Fruit fly (Drosophila melanogaster) whole organism, embryonic: Measurements from ENCODE around the gene ZnT77C.

ENCODE experiments used
- ATbp ChIP-seq: fragments of 200-800 bp; sonication (Bioruptor generic); optimal IDR thresholded peaks from 2 replicates; lab custom pipeline; 2017; ENCODE audit warnings: missing biosample characterization, mild to moderate bottlenecking, missing genetic modification characterization, missing genetic modification reagents
- B-H1 ChIP-seq: fragments of 200-800 bp; sonication (Bioruptor generic); IDR thresholded peaks from 3 replicates; pipeline ENCODE4 v1.3.6; 2022; ENCODE audit warnings: missing biosample characterization, missing genetic modification characterization
- BEAF-32 ChIP-seq: fragments of 200-800 bp; sonication (Bioruptor generic); optimal IDR thresholded peaks from 3 replicates; lab custom pipeline; 2017; ENCODE audit warnings: missing biosample characterization, missing genetic modification characterization, mild to moderate bottlenecking, moderate library complexity, missing genetic modification reagents
- Bdp1 ChIP-seq: fragments of 200-800 bp; sonication (Bioruptor generic); optimal IDR thresholded peaks from 3 replicates; lab custom pipeline; 2016; ENCODE audit warnings: missing biosample characterization, missing genetic modification characterization
- CG11247 ChIP-seq: fragments of 200-800 bp; sonication (Bioruptor generic); IDR thresholded peaks from 2 replicates; pipeline ENCODE4 v1.3.6; 2022; ENCODE audit warnings: missing biosample characterization, missing genetic modification characterization
- CG15073 ChIP-seq: fragments of 200-800 bp; sonication (Bioruptor generic); optimal IDR thresholded peaks from 2 replicates; lab custom pipeline; 2016; ENCODE audit warnings: missing biosample characterization, missing genetic modification characterization
- CG15269 ChIP-seq: fragments of 200-800 bp; sonication (Bioruptor generic); optimal IDR thresholded peaks from 2 replicates; lab custom pipeline; 2018; ENCODE audit warnings: missing biosample characterization, mild to moderate bottlenecking, missing genetic modification characterization, moderate library complexity
- CG17186 ChIP-seq: fragments of 200-800 bp; sonication (Bioruptor generic); optimal IDR thresholded peaks from 3 replicates; lab custom pipeline; 2017; ENCODE audit warnings: missing biosample characterization, missing genetic modification reagents, missing genetic modification characterization
- CG17385 ChIP-seq: fragments of 200-800 bp; sonication (Bioruptor generic); optimal IDR thresholded peaks from 3 replicates; lab custom pipeline; 2018; ENCODE audit warnings: missing biosample characterization, mild to moderate bottlenecking, missing genetic modification characterization
- CG1792 ChIP-seq: fragments of 200-800 bp; sonication (Bioruptor generic); optimal IDR thresholded peaks from 2 replicates; lab custom pipeline; 2016; ENCODE audit warnings: missing biosample characterization, missing genetic modification characterization
- CG18262 ChIP-seq: fragments of 200-800 bp; optimal IDR thresholded peaks from 3 replicates; lab custom pipeline; 2019; ENCODE audit warnings: missing biosample characterization, mild to moderate bottlenecking, missing genetic modification characterization, moderate library complexity
- CG2202 ChIP-seq: fragments of 200-800 bp; sonication (Bioruptor generic); optimal IDR thresholded peaks from 2 replicates; lab custom pipeline; 2018; ENCODE audit warnings: missing biosample characterization, mild to moderate bottlenecking, missing genetic modification characterization
- CG30403 ChIP-seq: fragments of 200-800 bp; sonication (Bioruptor generic); optimal IDR thresholded peaks from 3 replicates; lab custom pipeline; 2016; ENCODE audit warnings: missing biosample characterization, missing genetic modification characterization
- CG4404 ChIP-seq: fragments of 200-800 bp; sonication (Bioruptor generic); IDR thresholded peaks from 2 replicates; pipeline ENCODE4 v1.3.6; 2022; ENCODE audit warnings: missing biosample characterization, missing genetic modification characterization
- CG4617 ChIP-seq: fragments of 200-800 bp; sonication (Bioruptor generic); optimal IDR thresholded peaks from 3 replicates; lab custom pipeline; 2016; ENCODE audit warnings: missing biosample characterization, missing genetic modification characterization, borderline replicate concordance
- CG5180 ChIP-seq: fragments of 200-800 bp; sonication (Bioruptor generic); optimal IDR thresholded peaks from 3 replicates; lab custom pipeline; 2017; ENCODE audit warnings: missing biosample characterization, missing genetic modification characterization, mild to moderate bottlenecking, moderate library complexity, missing genetic modification reagents
- CG6813 ChIP-seq: fragments of 200-800 bp; sonication (Bioruptor generic); optimal IDR thresholded peaks from 2 replicates; lab custom pipeline; 2017; ENCODE audit warnings: missing biosample characterization, missing genetic modification characterization, mild to moderate bottlenecking, moderate library complexity, missing genetic modification reagents
- CG6854 ChIP-seq: fragments of 200-800 bp; sonication (Bioruptor generic); optimal IDR thresholded peaks from 3 replicates; lab custom pipeline; 2017; ENCODE audit warnings: missing biosample characterization, mild to moderate bottlenecking, missing genetic modification characterization
- CG9876 ChIP-seq: fragments of 200-800 bp; sonication (Bioruptor generic); optimal IDR thresholded peaks from 2 replicates; lab custom pipeline; 2016; ENCODE audit warnings: missing biosample characterization, missing genetic modification characterization
- CkIIα-i1 ChIP-seq: fragments of 200-800 bp; sonication (Bioruptor generic); IDR thresholded peaks from 2 replicates; pipeline ENCODE4 v1.3.6; 2022; ENCODE audit warnings: missing biosample characterization, missing genetic modification characterization
- CoRest ChIP-seq: fragments of 200-800 bp; sonication (Bioruptor generic); optimal IDR thresholded peaks from 3 replicates; lab custom pipeline; 2018; ENCODE audit warnings: missing biosample characterization, mild to moderate bottlenecking, missing genetic modification characterization, moderate library complexity
- Dad ChIP-seq: fragments of 200-800 bp; sonication (Bioruptor generic); optimal IDR thresholded peaks from 3 replicates; lab custom pipeline; 2016; ENCODE audit warnings: missing biosample characterization, missing genetic modification characterization
- Dek ChIP-seq: fragments of 200-800 bp; sonication (Bioruptor generic); optimal IDR thresholded peaks from 3 replicates; lab custom pipeline; 2019; ENCODE audit warnings: missing biosample characterization, mild to moderate bottlenecking, missing genetic modification characterization, moderate library complexity
- ERR ChIP-seq: fragments of 200-800 bp; sonication (Bioruptor generic); optimal IDR thresholded peaks from 2 replicates; lab custom pipeline; 2016; ENCODE audit warnings: missing biosample characterization, missing genetic modification characterization
- Hmr ChIP-seq: fragments of 200-800 bp; sonication (Bioruptor generic); optimal IDR thresholded peaks from 3 replicates; lab custom pipeline; 2017; ENCODE audit warnings: mild to moderate bottlenecking, missing biosample characterization, missing genetic modification reagents, missing genetic modification characterization
- Hsf ChIP-seq: fragments of 200-800 bp; sonication (Bioruptor generic); optimal IDR thresholded peaks from 3 replicates; lab custom pipeline; 2016; ENCODE audit warnings: missing biosample characterization, missing genetic modification characterization
- Mad ChIP-seq: fragments of 200-800 bp; sonication (Bioruptor generic); optimal IDR thresholded peaks from 2 replicates; lab custom pipeline; 2016; ENCODE audit warnings: missing biosample characterization, missing genetic modification characterization
- Med ChIP-seq: fragments of 200-800 bp; sonication (Bioruptor generic); peaks from one replicate; lab custom pipeline; 2016; ENCODE audit warnings: missing biosample characterization, missing genetic modification characterization, mild to moderate bottlenecking, inconsistent platforms, moderate library complexity
- Neu2 ChIP-seq: fragments of 200-800 bp; sonication (Bioruptor generic); optimal IDR thresholded peaks from 3 replicates; lab custom pipeline; 2016; ENCODE audit warnings: missing biosample characterization, missing genetic modification characterization, borderline replicate concordance
- Nf-YB ChIP-seq: fragments of 200-800 bp; sonication (Bioruptor generic); optimal IDR thresholded peaks from 3 replicates; lab custom pipeline; 2019; ENCODE audit warnings: missing biosample characterization, mild to moderate bottlenecking, missing genetic modification characterization, moderate library complexity
- Rfx ChIP-seq: fragments of 200-800 bp; sonication (Bioruptor generic); IDR thresholded peaks from 2 replicates; pipeline ENCODE4 v1.3.6; 2022; ENCODE audit warnings: missing biosample characterization, missing genetic modification characterization
- Sry-δ ChIP-seq: fragments of 200-800 bp; sonication (Bioruptor generic); optimal IDR thresholded peaks from 2 replicates; lab custom pipeline; 2016; ENCODE audit warnings: missing biosample characterization, missing genetic modification characterization
- Usf ChIP-seq: fragments of 200-800 bp; sonication (Bioruptor generic); optimal IDR thresholded peaks from 2 replicates; lab custom pipeline; 2017; ENCODE audit warnings: missing genotype, missing biosample characterization, missing genetic modification characterization
- YL-1 ChIP-seq: fragments of 200-800 bp; sonication (Bioruptor generic); optimal IDR thresholded peaks from 3 replicates; lab custom pipeline; 2017; ENCODE audit warnings: missing biosample characterization, mild to moderate bottlenecking, missing genetic modification characterization
- bigmax ChIP-seq: fragments of 200-800 bp; sonication (Bioruptor generic); optimal IDR thresholded peaks from 2 replicates; lab custom pipeline; 2018; ENCODE audit warnings: missing biosample characterization, mild to moderate bottlenecking, missing genetic modification characterization
- cas ChIP-seq: fragments of 200-800 bp; sonication (Bioruptor generic); IDR thresholded peaks from 2 replicates; pipeline ENCODE4 v1.3.6; 2022; ENCODE audit warnings: missing biosample characterization, missing genetic modification characterization
- en ChIP-seq: fragments of 200-800 bp; sonication (Bioruptor generic); optimal IDR thresholded peaks from 2 replicates; lab custom pipeline; 2016; ENCODE audit warnings: missing biosample characterization, missing genetic modification characterization
- fd3F ChIP-seq: fragments of 200-800 bp; sonication (Bioruptor generic); optimal IDR thresholded peaks from 2 replicates; lab custom pipeline; 2018; ENCODE audit warnings: missing biosample characterization, mild to moderate bottlenecking, missing genetic modification characterization, moderate library complexity
- gcm2 ChIP-seq: fragments of 200-800 bp; sonication (Bioruptor generic); optimal IDR thresholded peaks from 2 replicates; lab custom pipeline; 2016; ENCODE audit warnings: missing biosample characterization, missing genetic modification characterization
- kay ChIP-seq: fragments of 200-800 bp; sonication (Bioruptor generic); optimal IDR thresholded peaks from 2 replicates; lab custom pipeline; 2016; ENCODE audit warnings: missing biosample characterization, missing genetic modification characterization
- ken ChIP-seq: fragments of 200-800 bp; sonication (Bioruptor generic); IDR thresholded peaks from 3 replicates; pipeline ENCODE4 v1.3.6; 2022; ENCODE audit warnings: missing biosample characterization, missing genetic modification characterization
- kni ChIP-seq: fragments of 200-800 bp; sonication (Bioruptor generic); optimal IDR thresholded peaks from 3 replicates; lab custom pipeline; 2017; ENCODE audit warnings: mild to moderate bottlenecking, missing biosample characterization, missing genetic modification reagents, missing genetic modification characterization
- lab ChIP-seq: fragments of 200-800 bp; sonication (Bioruptor generic); optimal IDR thresholded peaks from 3 replicates; lab custom pipeline; 2017; ENCODE audit warnings: missing biosample characterization, missing genetic modification characterization, mild to moderate bottlenecking, moderate library complexity, missing genetic modification reagents
- lbe ChIP-seq: fragments of 200-800 bp; sonication (Bioruptor generic); optimal IDR thresholded peaks from 2 replicates; lab custom pipeline; 2016; ENCODE audit warnings: missing biosample characterization, mild to moderate bottlenecking, missing genetic modification characterization
- pum ChIP-seq: fragments of 200-800 bp; sonication (Bioruptor generic); optimal IDR thresholded peaks from 2 replicates; lab custom pipeline; 2016; ENCODE audit warnings: missing biosample characterization, missing genetic modification characterization
- schlank ChIP-seq: fragments of 200-800 bp; sonication (Bioruptor generic); optimal IDR thresholded peaks from 2 replicates; lab custom pipeline; 2018; ENCODE audit warnings: missing biosample characterization, mild to moderate bottlenecking, missing genetic modification characterization

The ZnT77C gene

dm6 chr3L:20447337-20447736, 47.4 kb downstream of the ZnT77C start (continued):
- no peak for TF ChIP-seq Dad (GFP tag; lab: Kevin White, UChicago)
- no peak for TF ChIP-seq CkIIα-i1 (GFP tag; lab: Robert Waterston, UW)
- TF ChIP-seq CoRest (tag; lab: Kevin White, UChicago), result peak; percentile 26
- no peak for TF ChIP-seq CG6813 (GFP tag; lab: Kevin White, UChicago)
- TF ChIP-seq CG17186 (GFP tag; lab: Kevin White, UChicago), result no peak
- TF ChIP-seq schlank (tag; lab: Kevin White, UChicago), result no peak
- TF ChIP-seq ATbp, result peak; percentile 4
- peak; percentile 79 for TF ChIP-seq CG5180 (GFP tag; lab: Kevin White, UChicago)
- TF ChIP-seq ERR (GFP tag; lab: Kevin White, UChicago), result no peak
- no peak for TF ChIP-seq kni
- no peak for TF ChIP-seq Nf-YB (GFP tag; lab: Kevin White, UChicago)
- peak; percentile 42 for TF ChIP-seq CG18262 (tag; lab: Kevin White, UChicago)
- TF ChIP-seq Neu2 (GFP tag; lab: Kevin White, UChicago), result no peak
- TF ChIP-seq, all 482 proteins: peak for 77

dm6 chr3L:20446030-20446429, 48.7 kb downstream of the ZnT77C start:
- no peak for TF ChIP-seq CG6854
- TF ChIP-seq ken (GFP tag; lab: Robert Waterston, UW), result 0 out of 3 replicates have a peak, but pooled peaks have one; percentile 13
- TF ChIP-seq Med (GFP tag; lab: Kevin White, UChicago), result peak; percentile 34

- TF ChIP-seq Mad (peak; percentile 54), Hsf (GFP tag; lab: Kevin White, UChicago) (peak; percentile 58), Usf (GFP tag; lab: Kevin White, UChicago) (peak; percentile 54), Sry-δ (no peak), lbe (GFP tag; lab: Kevin White, UChicago) (peak; percentile 91), CG11247 (GFP tag; lab: Robert Waterston, UW) (peak; percentile 85), CG4404 (GFP tag; lab: Robert Waterston, UW) (peak; percentile 82), YL-1 (GFP tag; lab: Kevin White, UChicago) (peak; percentile 34), CG15269 (tag; lab: Kevin White, UChicago) (peak; percentile 89), BEAF-32 (GFP tag; lab: Kevin White, UChicago) (no peak), Neu2 (GFP tag; lab: Kevin White, UChicago) (no peak), lab (GFP tag; lab: Kevin White, UChicago) (peak; percentile 92), gcm2 (GFP tag; lab: Kevin White, UChicago) (peak; percentile 33), Hmr (peak; percentile 84), Dek (tag; lab: Kevin White, UChicago) (peak; percentile 66), cas (GFP tag; lab: Robert Waterston, UW) (peak; percentile 73), CG15073 (GFP tag; lab: Kevin White, UChicago) (peak; percentile 3), pum (GFP tag; lab: Kevin White, UChicago) (no peak), CG1792 (GFP tag; lab: Kevin White, UChicago) (no peak), CG30403 (GFP tag; lab: Kevin White, UChicago) (peak; percentile 86), Bdp1 (GFP tag; lab: Kevin White, UChicago) (peak; percentile 27), CG4617 (GFP tag; lab: Kevin White, UChicago) (peak; percentile 22), fd3F (GFP tag; lab: Kevin White, UChicago) (peak; percentile 79), kay (GFP tag; lab: Kevin White, UChicago) (peak; percentile 62), bigmax (GFP tag; lab: Kevin White, UChicago) (no peak), CG17385 (GFP tag; lab: Kevin White, UChicago) (peak; percentile 83), CG2202 (tag; lab: Kevin White, UChicago) (peak; percentile 49), en (no peak), B-H1 (GFP tag; lab: Robert Waterston, UW) (peak; percentile 88), Rfx (peak; percentile 91), CG9876 (GFP tag; lab: Kevin White, UChicago) (no peak)
Measured at dm6 chr3L:20444815-20445519, 49.8 kb downstream of the ZnT77C start.
